Fruit fly (Drosophila melanogaster): ENCODE measurements around the gene CG6184.

- no peak for TF ChIP-seq CG7101 (tag; optimal IDR thresholded peaks at IDR 0.05)
- TF ChIP-seq CG5204 (GFP tag; optimal IDR thresholded peaks at IDR 0.05) = no peak
- TF ChIP-seq kay (GFP tag; ENCODE audit: borderline replicate concordance) = no peak
- no peak for TF ChIP-seq CG7045 (GFP tag; optimal IDR thresholded peaks at IDR 0.05)
- no peak for TF ChIP-seq pad (GFP tag; optimal IDR thresholded peaks at IDR 0.05)
- TF ChIP-seq CG11617 (GFP tag; optimal IDR thresholded peaks at IDR 0.05) = no peak
- no peak for TF ChIP-seq cnc (optimal IDR thresholded peaks at IDR 0.05)
- TF ChIP-seq CG1620 (GFP tag; optimal IDR thresholded peaks at IDR 0.05) = no peak
- TF ChIP-seq Crg-1 (GFP tag; optimal IDR thresholded peaks at IDR 0.05) = no peak
- no peak for TF ChIP-seq bab1 (GFP tag; optimal IDR thresholded peaks at IDR 0.05)
- TF ChIP-seq CG12768 (GFP tag; optimal IDR thresholded peaks at IDR 0.05) = no peak
- no peak for TF ChIP-seq Clk (GFP tag; optimal IDR thresholded peaks at IDR 0.05)
- TF ChIP-seq CG14711 (tag; optimal IDR thresholded peaks at IDR 0.05) = no peak
Observed at dm6 chr3R:19672136-19672535, 14.5 kb upstream of the CG6184 start.

All from whole organism, adult.